Fruit fly (Drosophila melanogaster) whole organism, embryonic: Measurements from ENCODE around the gene pix.
A peak's percentile ranks its signal among the peaks of the same experiment; 100 is the strongest.

Experiments used
- Antp ChIP-seq: fragments of 200-800 bp; sonication (Bioruptor generic); optimal IDR thresholded peaks from 3 replicates; lab custom pipeline; 2016; ENCODE audit warnings: missing biosample characterization, missing genetic modification characterization
- Atf3 ChIP-seq: fragments of 200-800 bp; sonication (Bioruptor generic); optimal IDR thresholded peaks from 3 replicates; lab custom pipeline; 2016; ENCODE audit warnings: missing biosample characterization, missing genetic modification characterization
- Atf6 ChIP-seq: fragments of 200-800 bp; sonication (Bioruptor generic); IDR thresholded peaks from 2 replicates; pipeline ENCODE4 v1.3.6; 2022; ENCODE audit warnings: missing biosample characterization, missing genetic modification characterization
- B-H1 ChIP-seq: fragments of 200-800 bp; sonication (Bioruptor generic); IDR thresholded peaks from 3 replicates; pipeline ENCODE4 v1.3.6; 2022; ENCODE audit warnings: missing biosample characterization, missing genetic modification characterization
- CG10274 ChIP-seq: fragments of 200-800 bp; sonication (Bioruptor generic); optimal IDR thresholded peaks from 3 replicates; lab custom pipeline; 2017; ENCODE audit warnings: missing biosample characterization, mild to moderate bottlenecking, missing genetic modification characterization
- CG11398 ChIP-seq: fragments of 200-800 bp; sonication (Bioruptor generic); optimal IDR thresholded peaks from 2 replicates; lab custom pipeline; 2016; ENCODE audit warnings: missing biosample characterization, missing genetic modification characterization
- CG12071 ChIP-seq: fragments of 200-800 bp; sonication (Bioruptor generic); optimal IDR thresholded peaks from 3 replicates; lab custom pipeline; 2018; ENCODE audit warnings: missing biosample characterization, mild to moderate bottlenecking, missing genetic modification characterization
- CG12155 ChIP-seq: fragments of 200-800 bp; sonication (Bioruptor generic); optimal IDR thresholded peaks from 3 replicates; lab custom pipeline; 2016; ENCODE audit warnings: missing biosample characterization, missing genetic modification characterization
- CG12219 ChIP-seq: fragments of 200-800 bp; sonication (Bioruptor generic); optimal IDR thresholded peaks from 3 replicates; lab custom pipeline; 2018; ENCODE audit warnings: missing biosample characterization, mild to moderate bottlenecking, missing genetic modification characterization
- CG12236 ChIP-seq: fragments of 200-800 bp; sonication (Bioruptor generic); optimal IDR thresholded peaks from 2 replicates; lab custom pipeline; 2016; ENCODE audit warnings: missing biosample characterization, missing genetic modification characterization
- CG12299 ChIP-seq: fragments of 200-800 bp; sonication (Bioruptor generic); optimal IDR thresholded peaks from 2 replicates; lab custom pipeline; 2018; ENCODE audit warnings: missing biosample characterization, mild to moderate bottlenecking, missing genetic modification characterization
- CG12659 ChIP-seq: fragments of 200-800 bp; sonication (Bioruptor generic); optimal IDR thresholded peaks from 3 replicates; lab custom pipeline; 2017; ENCODE audit warnings: mild to moderate bottlenecking, missing biosample characterization, missing genetic modification reagents, missing genetic modification characterization
- CG1602 ChIP-seq: fragments of 200-800 bp; sonication (Bioruptor generic); optimal IDR thresholded peaks from 3 replicates; lab custom pipeline; 2016; ENCODE audit warnings: missing biosample characterization, missing genetic modification characterization
- CG17186 ChIP-seq: fragments of 200-800 bp; sonication (Bioruptor generic); optimal IDR thresholded peaks from 3 replicates; lab custom pipeline; 2017; ENCODE audit warnings: missing biosample characterization, missing genetic modification reagents, missing genetic modification characterization
- CG17361 ChIP-seq: fragments of 200-800 bp; sonication (Bioruptor generic); IDR thresholded peaks from 3 replicates; pipeline ENCODE4 v1.3.6; 2022; ENCODE audit warnings: missing biosample characterization, missing genetic modification characterization
- CG2199 ChIP-seq: fragments of 200-800 bp; sonication (Bioruptor generic); IDR thresholded peaks from 3 replicates; pipeline ENCODE4 v1.3.6; 2022; ENCODE audit warnings: missing biosample characterization, missing genetic modification characterization
- CG3281 ChIP-seq: fragments of 200-800 bp; sonication (Bioruptor generic); optimal IDR thresholded peaks from 3 replicates; lab custom pipeline; 2017; ENCODE audit warnings: missing biosample characterization, mild to moderate bottlenecking, missing genetic modification characterization
- CG4282 ChIP-seq: fragments of 200-800 bp; sonication (Bioruptor generic); optimal IDR thresholded peaks from 2 replicates; lab custom pipeline; 2016; ENCODE audit warnings: missing biosample characterization, missing genetic modification characterization
- CG4404 ChIP-seq: fragments of 200-800 bp; sonication (Bioruptor generic); IDR thresholded peaks from 2 replicates; pipeline ENCODE4 v1.3.6; 2022; ENCODE audit warnings: missing biosample characterization, missing genetic modification characterization
- CG6689 ChIP-seq: fragments of 200-800 bp; sonication (Bioruptor generic); IDR thresholded peaks from 2 replicates; pipeline ENCODE4 v1.3.6; 2022; ENCODE audit warnings: missing biosample characterization, missing genetic modification characterization
- CG8924 ChIP-seq: fragments of 200-800 bp; optimal IDR thresholded peaks from 3 replicates; lab custom pipeline; 2019; ENCODE audit warnings: missing biosample characterization, mild to moderate bottlenecking, missing genetic modification characterization, moderate library complexity
- CG8944 ChIP-seq: fragments of 200-800 bp; sonication (Bioruptor generic); optimal IDR thresholded peaks from 3 replicates; lab custom pipeline; 2016; ENCODE audit warnings: missing biosample characterization, missing genetic modification characterization
- CoRest ChIP-seq: fragments of 200-800 bp; sonication (Bioruptor generic); optimal IDR thresholded peaks from 3 replicates; lab custom pipeline; 2018; ENCODE audit warnings: missing biosample characterization, mild to moderate bottlenecking, missing genetic modification characterization, moderate library complexity
- Drgx ChIP-seq: fragments of 200-800 bp; sonication (Bioruptor generic); IDR thresholded peaks from 2 replicates; pipeline ENCODE4 v1.3.6; 2022; ENCODE audit warnings: missing biosample characterization, missing genetic modification characterization
- Fer3 ChIP-seq: fragments of 200-800 bp; sonication (Bioruptor generic); optimal IDR thresholded peaks from 2 replicates; lab custom pipeline; 2018; ENCODE audit warnings: missing biosample characterization, mild to moderate bottlenecking, missing genetic modification characterization, moderate library complexity
- Meics ChIP-seq: fragments of 200-800 bp; sonication (Bioruptor generic); optimal IDR thresholded peaks from 2 replicates; lab custom pipeline; 2017; ENCODE audit warnings: missing biosample characterization, mild to moderate bottlenecking, missing genetic modification characterization
- Mrtf ChIP-seq: fragments of 200-800 bp; sonication (Bioruptor generic); IDR thresholded peaks from 3 replicates; pipeline ENCODE4 v1.3.6; 2022; ENCODE audit warnings: missing biosample characterization, missing genetic modification characterization
- Myb ChIP-seq: fragments of 200-800 bp; sonication (Bioruptor generic); optimal IDR thresholded peaks from 2 replicates; lab custom pipeline; 2016; ENCODE audit warnings: missing biosample characterization, missing genetic modification characterization
- Rx ChIP-seq: fragments of 200-800 bp; sonication (Bioruptor generic); IDR thresholded peaks from 2 replicates; pipeline ENCODE4 v1.3.6; 2022; ENCODE audit warnings: missing biosample characterization, missing genetic modification characterization
- Sry-δ ChIP-seq: fragments of 200-800 bp; sonication (Bioruptor generic); optimal IDR thresholded peaks from 2 replicates; lab custom pipeline; 2016; ENCODE audit warnings: missing biosample characterization, missing genetic modification characterization
- al ChIP-seq: fragments of 200-800 bp; sonication (Bioruptor generic); IDR thresholded peaks from 2 replicates; pipeline ENCODE4 v1.3.6; 2022; ENCODE audit warnings: missing biosample characterization, missing genetic modification characterization
- bab2 ChIP-seq: fragments of 200-800 bp; sonication (Bioruptor generic); optimal IDR thresholded peaks from 2 replicates; lab custom pipeline; 2016; ENCODE audit warnings: missing biosample characterization, missing genetic modification characterization
- bigmax ChIP-seq: fragments of 200-800 bp; sonication (Bioruptor generic); optimal IDR thresholded peaks from 2 replicates; lab custom pipeline; 2018; ENCODE audit warnings: missing biosample characterization, mild to moderate bottlenecking, missing genetic modification characterization
- dm ChIP-seq: fragments of 200-800 bp; sonication (Bioruptor generic); optimal IDR thresholded peaks from 3 replicates; lab custom pipeline; 2016; ENCODE audit warnings: missing biosample characterization, missing genetic modification characterization
- dmrt99B ChIP-seq: fragments of 200-800 bp; sonication (Bioruptor generic); optimal IDR thresholded peaks from 2 replicates; lab custom pipeline; 2018; ENCODE audit warnings: missing biosample characterization, mild to moderate bottlenecking, missing genetic modification characterization, moderate library complexity
- gsb ChIP-seq: fragments of 200-800 bp; sonication (Bioruptor generic); IDR thresholded peaks from 2 replicates; pipeline ENCODE4 v1.3.6; 2022; ENCODE audit warnings: missing biosample characterization, missing genetic modification characterization
- hb ChIP-seq: fragments of 200-800 bp; sonication (Bioruptor generic); IDR thresholded peaks from 3 replicates; pipeline ENCODE4 v1.3.6; 2022; ENCODE audit warnings: missing biosample characterization, missing genetic modification characterization; ENCODE audit not compliant: partially characterized antibody
- ken ChIP-seq: fragments of 200-800 bp; sonication (Bioruptor generic); IDR thresholded peaks from 3 replicates; pipeline ENCODE4 v1.3.6; 2022; ENCODE audit warnings: missing biosample characterization, missing genetic modification characterization
- kni ChIP-seq: fragments of 200-800 bp; sonication (Bioruptor generic); optimal IDR thresholded peaks from 3 replicates; lab custom pipeline; 2017; ENCODE audit warnings: mild to moderate bottlenecking, missing biosample characterization, missing genetic modification reagents, missing genetic modification characterization
- mam ChIP-seq: fragments of 200-800 bp; sonication (Bioruptor generic); optimal IDR thresholded peaks from 3 replicates; lab custom pipeline; 2016; ENCODE audit warnings: missing biosample characterization, missing genetic modification characterization
- nom ChIP-seq: fragments of 200-800 bp; sonication (Bioruptor generic); optimal IDR thresholded peaks from 2 replicates; lab custom pipeline; 2017; ENCODE audit warnings: missing biosample characterization, missing genetic modification characterization, mild to moderate bottlenecking, moderate library complexity, missing genetic modification reagents
- pfk ChIP-seq: fragments of 200-800 bp; sonication (Bioruptor generic); optimal IDR thresholded peaks from 2 replicates; lab custom pipeline; 2018; ENCODE audit warnings: missing biosample characterization, mild to moderate bottlenecking, missing genetic modification characterization, moderate library complexity
- pho ChIP-seq: fragments of 200-800 bp; sonication (Bioruptor generic); optimal IDR thresholded peaks from 2 replicates; lab custom pipeline; 2016; ENCODE audit warnings: missing biosample characterization, missing genetic modification characterization
- phol ChIP-seq: fragments of 200-800 bp; sonication (Bioruptor generic); optimal IDR thresholded peaks from 3 replicates; lab custom pipeline; 2018; ENCODE audit warnings: missing biosample characterization, mild to moderate bottlenecking, missing genetic modification characterization, moderate library complexity
- pum ChIP-seq: fragments of 200-800 bp; sonication (Bioruptor generic); optimal IDR thresholded peaks from 2 replicates; lab custom pipeline; 2016; ENCODE audit warnings: missing biosample characterization, missing genetic modification characterization
- sc ChIP-seq, 3 experiments: fragments of >200 bp in 2 of 3; fragments of 200-800 bp in 1 of 3; sonication (Bioruptor generic) in 1 of 3; optimal IDR thresholded peaks; 2 replicates in 2 of 3; 3 replicates in 1 of 3; lab custom pipeline; 2017; ENCODE audit warnings: mild to moderate bottlenecking in 1 of 3, missing biosample characterization in 1 of 3, missing genetic modification characterization in 1 of 3, missing genetic modification reagents in 1 of 3
- sr ChIP-seq: fragments of 200-800 bp; sonication (Bioruptor generic); IDR thresholded peaks from 3 replicates; pipeline ENCODE4 v1.3.6; 2022; ENCODE audit warnings: missing biosample characterization, missing genetic modification characterization
- stc ChIP-seq: fragments of 200-800 bp; sonication (Bioruptor generic); IDR thresholded peaks from 2 replicates; pipeline ENCODE4 v1.3.6; 2022; ENCODE audit warnings: missing biosample characterization, missing genetic modification characterization
- tio ChIP-seq: fragments of 200-800 bp; sonication (Bioruptor generic); optimal IDR thresholded peaks from 2 replicates; lab custom pipeline; 2017; ENCODE audit warnings: missing biosample characterization, missing genetic modification characterization, inconsistent platforms
- unpg ChIP-seq: fragments of 200-800 bp; sonication (Bioruptor generic); optimal IDR thresholded peaks from 3 replicates; lab custom pipeline; 2018; ENCODE audit warnings: missing biosample characterization, mild to moderate bottlenecking, missing genetic modification characterization, moderate library complexity
- wdn ChIP-seq: fragments of 200-800 bp; sonication (Bioruptor generic); IDR thresholded peaks from 2 replicates; pipeline ENCODE4 v1.3.6; 2022; ENCODE audit warnings: missing biosample characterization, missing genetic modification characterization

Gene pix

DNA sequence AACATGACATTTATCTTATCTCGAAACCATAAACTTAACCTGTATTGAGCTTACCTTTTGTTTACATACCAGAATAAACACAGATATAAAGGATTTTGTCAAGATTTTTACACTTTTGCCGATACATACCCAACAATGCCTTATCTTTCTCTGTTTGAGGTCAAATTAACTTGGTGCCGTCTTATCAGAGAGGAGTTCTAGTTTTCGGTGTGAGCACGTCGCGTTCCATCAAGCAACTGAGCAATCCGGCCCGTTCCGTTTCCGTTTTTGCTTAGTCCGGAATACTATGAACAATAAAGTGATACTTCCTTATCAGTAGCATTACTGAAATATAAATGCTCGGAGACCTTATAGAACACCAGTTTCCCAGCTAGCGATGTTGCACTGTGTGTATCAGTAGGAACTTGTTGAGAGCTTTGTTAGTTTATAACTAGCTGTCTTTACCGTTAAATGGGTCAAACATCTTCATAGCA is 11.3 kb upstream of the pix start, which contains the start of gene Galk (continued):
- peak; percentile 58 for TF ChIP-seq bigmax (GFP tag; lab: Kevin White, UChicago)
- peak; percentile 58 for TF ChIP-seq B-H1 (GFP tag; lab: Robert Waterston, UW)
- TF ChIP-seq CG12071 (GFP tag; lab: Kevin White, UChicago): peak; percentile 72
- TF ChIP-seq Myb (GFP tag; lab: Kevin White, UChicago): no peak
- peak; percentile 39 for TF ChIP-seq nom (GFP tag; lab: Kevin White, UChicago)
- peak; percentile 11 for TF ChIP-seq CG10274 (GFP tag; lab: Kevin White, UChicago)
- peak; percentile 64 for TF ChIP-seq Antp
- TF ChIP-seq CG12236 (GFP tag; lab: Kevin White, UChicago): no peak
- peak; percentile 34; the same call in 1 of the 3 replicates for TF ChIP-seq CG2199 (GFP tag; lab: Robert Waterston, UW)
- TF ChIP-seq CG1602 (GFP tag; lab: Kevin White, UChicago): peak; percentile 4
- peak; percentile 57 for TF ChIP-seq CG12155 (GFP tag; lab: Kevin White, UChicago)
- peak; percentile 61; the same call in 1 of the 2 replicates for TF ChIP-seq stc
- TF ChIP-seq CoRest (tag; lab: Kevin White, UChicago): no peak
- peak; percentile 70 for TF ChIP-seq al
- peak; percentile 39; the same call in 1 of the 2 replicates for TF ChIP-seq CG6689 (GFP tag; lab: Robert Waterston, UW)
- TF ChIP-seq CG3281 (GFP tag; lab: Kevin White, UChicago): peak; percentile 49
- peak; percentile 36 for TF ChIP-seq pho (GFP tag; lab: Kevin White, UChicago)
- TF ChIP-seq sr: no peak
- peak; percentile 14; the same call in 1 of the 2 replicates for TF ChIP-seq Rx (GFP tag; lab: Robert Waterston, UW)
- TF ChIP-seq CG12299 (tag; lab: Kevin White, UChicago): peak; percentile 48
- TF ChIP-seq ken: peak; percentile 62; the same call in 1 of the 3 replicates
- peak; percentile 68 for TF ChIP-seq wdn (GFP tag; lab: Robert Waterston, UW)
- peak; percentile 67 for TF ChIP-seq Fer3 (tag; lab: Kevin White, UChicago)
- no peak for TF ChIP-seq dm (GFP tag; lab: Kevin White, UChicago)
- peak; percentile 5 for TF ChIP-seq Atf3 (GFP tag; lab: Kevin White, UChicago)
- TF ChIP-seq unpg (GFP tag; lab: Kevin White, UChicago): peak; percentile 48
- TF ChIP-seq Mrtf (GFP tag; lab: Robert Waterston, UW): peak; percentile 52; the same call in 1 of the 3 replicates
- peak; percentile 62 for TF ChIP-seq CG12219 (GFP tag; lab: Kevin White, UChicago)
- peak; percentile 42 for TF ChIP-seq CG8924 (tag; lab: Kevin White, UChicago)
- TF ChIP-seq sc (optimal IDR thresholded peaks at IDR 0.05; lab: Kevin White, UChicago): no peak
- peak; percentile 2 for TF ChIP-seq sc (GFP tag; optimal IDR thresholded peaks at IDR 0.05; lab: Kevin White, UChicago)
- peak; percentile 75 for TF ChIP-seq Atf6 (GFP tag; lab: Robert Waterston, UW)
- no peak; the same call in 2 of the 3 replicates for TF ChIP-seq CG17361 (GFP tag; lab: Robert Waterston, UW)
- TF ChIP-seq phol: no peak
- TF ChIP-seq tio (GFP tag; lab: Kevin White, UChicago): no peak
- no peak for TF ChIP-seq CG4404 (GFP tag; lab: Robert Waterston, UW)
- no peak for TF ChIP-seq Drgx (GFP tag; lab: Robert Waterston, UW)
- peak; percentile 77 for TF ChIP-seq Meics (GFP tag; lab: Kevin White, UChicago)
- TF ChIP-seq Sry-δ (GFP tag; lab: Kevin White, UChicago): no peak
- no peak for TF ChIP-seq pum (GFP tag; lab: Kevin White, UChicago)
- peak; percentile 48 for TF ChIP-seq bab2 (GFP tag; lab: Kevin White, UChicago)
- peak; percentile 82 for TF ChIP-seq mam (GFP tag; lab: Kevin White, UChicago)
- TF ChIP-seq hb (GFP tag; lab: Robert Waterston, UW): no peak
- peak; percentile 75 for TF ChIP-seq kni
- TF ChIP-seq CG12659: peak; percentile 28
- peak; percentile 27 for TF ChIP-seq CG8944 (GFP tag; lab: Kevin White, UChicago)
- TF ChIP-seq pfk: peak; percentile 37
- peak; percentile 72 for TF ChIP-seq CG4282 (GFP tag; lab: Kevin White, UChicago)
- TF ChIP-seq CG17186 (GFP tag; lab: Kevin White, UChicago): no peak
- peak; percentile 60 for TF ChIP-seq CG11398 (GFP tag; lab: Kevin White, UChicago)
- TF ChIP-seq gsb (GFP tag; lab: Robert Waterston, UW): peak; percentile 75
- no peak for TF ChIP-seq dmrt99B (tag; lab: Kevin White, UChicago)
